Fruit fly (Drosophila melanogaster) whole organism, embryonic: ENCODE data around the gene CG13031.
A peak's percentile ranks its signal among the peaks of the same experiment; 100 is the strongest.

Experiments used
- Antp ChIP-seq: fragments of 200-800 bp; sonication (Bioruptor generic); optimal IDR thresholded peaks from 3 replicates; lab custom pipeline; 2016; ENCODE audit warnings: missing biosample characterization, missing genetic modification characterization
- Atf-2 ChIP-seq: fragments of 200-800 bp; sonication (Bioruptor generic); optimal IDR thresholded peaks from 2 replicates; lab custom pipeline; 2016; ENCODE audit warnings: missing biosample characterization, missing genetic modification characterization
- B-H1 ChIP-seq: fragments of 200-800 bp; sonication (Bioruptor generic); IDR thresholded peaks from 3 replicates; pipeline ENCODE4 v1.3.6; 2022; ENCODE audit warnings: missing biosample characterization, missing genetic modification characterization
- CG1024 ChIP-seq: fragments of 200-800 bp; sonication (Bioruptor generic); IDR thresholded peaks from 2 replicates; pipeline ENCODE4 v1.3.6; 2022; ENCODE audit warnings: missing biosample characterization, missing genetic modification characterization
- CG10267 ChIP-seq: fragments of 200-800 bp; sonication (Bioruptor generic); optimal IDR thresholded peaks from 2 replicates; lab custom pipeline; 2018; ENCODE audit warnings: missing biosample characterization, mild to moderate bottlenecking, missing genetic modification characterization, moderate library complexity
- CG10274 ChIP-seq: fragments of 200-800 bp; sonication (Bioruptor generic); optimal IDR thresholded peaks from 3 replicates; lab custom pipeline; 2017; ENCODE audit warnings: missing biosample characterization, mild to moderate bottlenecking, missing genetic modification characterization
- CG1233 ChIP-seq: fragments of 200-800 bp; sonication (Bioruptor generic); optimal IDR thresholded peaks from 4 replicates; lab custom pipeline; 2018; ENCODE audit warnings: missing biosample characterization, mild to moderate bottlenecking, missing genetic modification characterization
- CG12659 ChIP-seq: fragments of 200-800 bp; sonication (Bioruptor generic); optimal IDR thresholded peaks from 3 replicates; lab custom pipeline; 2017; ENCODE audit warnings: mild to moderate bottlenecking, missing biosample characterization, missing genetic modification reagents, missing genetic modification characterization
- CG15696 ChIP-seq: fragments of 200-800 bp; sonication (Bioruptor generic); optimal IDR thresholded peaks from 2 replicates; lab custom pipeline; 2019; ENCODE audit warnings: missing biosample characterization, mild to moderate bottlenecking, missing genetic modification characterization, moderate library complexity
- CG17186 ChIP-seq: fragments of 200-800 bp; sonication (Bioruptor generic); optimal IDR thresholded peaks from 3 replicates; lab custom pipeline; 2017; ENCODE audit warnings: missing biosample characterization, missing genetic modification reagents, missing genetic modification characterization
- CG1792 ChIP-seq: fragments of 200-800 bp; sonication (Bioruptor generic); optimal IDR thresholded peaks from 2 replicates; lab custom pipeline; 2016; ENCODE audit warnings: missing biosample characterization, missing genetic modification characterization
- CG18764 ChIP-seq: fragments of 200-800 bp; sonication (Bioruptor generic); optimal IDR thresholded peaks from 3 replicates; lab custom pipeline; 2016; ENCODE audit warnings: missing biosample characterization, missing genetic modification characterization
- CG2199 ChIP-seq: fragments of 200-800 bp; sonication (Bioruptor generic); IDR thresholded peaks from 3 replicates; pipeline ENCODE4 v1.3.6; 2022; ENCODE audit warnings: missing biosample characterization, missing genetic modification characterization
- CG2712 ChIP-seq: fragments of 200-800 bp; optimal IDR thresholded peaks from 3 replicates; lab custom pipeline; 2019; ENCODE audit warnings: missing biosample characterization, mild to moderate bottlenecking, missing genetic modification characterization, moderate library complexity
- CG2889 ChIP-seq: fragments of 200-800 bp; sonication (Bioruptor generic); IDR thresholded peaks from 3 replicates; pipeline ENCODE4 v1.3.6; 2022; ENCODE audit warnings: missing biosample characterization, missing genetic modification characterization
- CG31224 ChIP-seq: fragments of 200-800 bp; sonication (Bioruptor generic); IDR thresholded peaks from 2 replicates; pipeline ENCODE4 v1.3.6; 2022; ENCODE audit warnings: missing biosample characterization, missing genetic modification characterization
- CG31388 ChIP-seq: fragments of 200-800 bp; sonication (Bioruptor generic); optimal IDR thresholded peaks from 2 replicates; lab custom pipeline; 2016; ENCODE audit warnings: missing biosample characterization, missing genetic modification characterization
- CG4328 ChIP-seq: fragments of 200-800 bp; sonication (Bioruptor generic); optimal IDR thresholded peaks from 3 replicates; lab custom pipeline; 2017; ENCODE audit warnings: missing biosample characterization, missing genetic modification reagents, missing genetic modification characterization
- CG8290 ChIP-seq, 3 experiments: fragments of 200-800 bp; sonication (Bioruptor generic); optimal IDR thresholded peaks; 2 replicates each; lab custom pipeline; 2016 to 2019; ENCODE audit warnings: missing biosample characterization in 3 of 3, missing genetic modification characterization in 3 of 3, mild to moderate bottlenecking in 2 of 3, moderate library complexity in 1 of 3
- CG8388 ChIP-seq: fragments of 200-800 bp; sonication (Bioruptor generic); optimal IDR thresholded peaks from 2 replicates; lab custom pipeline; 2019; ENCODE audit warnings: missing biosample characterization, mild to moderate bottlenecking, missing genetic modification characterization, moderate library complexity
- CG9437 ChIP-seq: fragments of 200-800 bp; sonication (Bioruptor generic); optimal IDR thresholded peaks from 2 replicates; lab custom pipeline; 2018; ENCODE audit warnings: missing biosample characterization, mild to moderate bottlenecking, missing genetic modification characterization
- Doc2 ChIP-seq: fragments of 200-800 bp; sonication (Bioruptor generic); IDR thresholded peaks from 2 replicates; pipeline ENCODE4 v1.3.6; 2022; ENCODE audit warnings: missing biosample characterization, missing genetic modification characterization
- Eip74EF ChIP-seq, 2 experiments: fragments of 200-800 bp in 1 of 2; fragments of >200 bp in 1 of 2; sonication (Bioruptor generic) in 1 of 2; optimal IDR thresholded peaks; 2 replicates each; lab custom pipeline; 2017 to 2019; ENCODE audit warnings: missing biosample characterization in 2 of 2, missing genetic modification characterization in 2 of 2, mild to moderate bottlenecking in 1 of 2, moderate library complexity in 1 of 2
- H15 ChIP-seq: fragments of 200-800 bp; sonication (Bioruptor generic); IDR thresholded peaks from 3 replicates; pipeline ENCODE4 v1.3.6; 2022; ENCODE audit warnings: missing biosample characterization, missing genetic modification characterization
- Kr ChIP-seq: fragments of 200-800 bp; sonication (Bioruptor generic); optimal IDR thresholded peaks from 2 replicates; lab custom pipeline; 2017; ENCODE audit warnings: missing biosample characterization, mild to moderate bottlenecking, missing genetic modification characterization
- NfI ChIP-seq: fragments of 200-800 bp; sonication (Bioruptor generic); optimal IDR thresholded peaks from 3 replicates; lab custom pipeline; 2018; ENCODE audit warnings: missing biosample characterization, mild to moderate bottlenecking, missing genetic modification characterization, moderate library complexity
- Rfx ChIP-seq: fragments of 200-800 bp; sonication (Bioruptor generic); IDR thresholded peaks from 2 replicates; pipeline ENCODE4 v1.3.6; 2022; ENCODE audit warnings: missing biosample characterization, missing genetic modification characterization
- Sry-β ChIP-seq: fragments of 200-800 bp; sonication (Bioruptor generic); optimal IDR thresholded peaks from 2 replicates; lab custom pipeline; 2018; ENCODE audit warnings: missing biosample characterization, mild to moderate bottlenecking, missing genetic modification characterization, moderate library complexity
- Sry-δ ChIP-seq: fragments of 200-800 bp; sonication (Bioruptor generic); optimal IDR thresholded peaks from 2 replicates; lab custom pipeline; 2016; ENCODE audit warnings: missing biosample characterization, missing genetic modification characterization
- YL-1 ChIP-seq: fragments of 200-800 bp; sonication (Bioruptor generic); optimal IDR thresholded peaks from 3 replicates; lab custom pipeline; 2017; ENCODE audit warnings: missing biosample characterization, mild to moderate bottlenecking, missing genetic modification characterization
- abd-A ChIP-seq: fragments of 200-800 bp; sonication (Bioruptor generic); optimal IDR thresholded peaks from 3 replicates; lab custom pipeline; 2019; ENCODE audit warnings: missing biosample characterization, mild to moderate bottlenecking, missing genetic modification characterization, moderate library complexity
- ara ChIP-seq: fragments of 200-800 bp; sonication (Bioruptor generic); IDR thresholded peaks from 2 replicates; pipeline ENCODE4 v1.3.6; 2022; ENCODE audit warnings: missing biosample characterization, missing genetic modification characterization
- bab2 ChIP-seq: fragments of 200-800 bp; sonication (Bioruptor generic); optimal IDR thresholded peaks from 2 replicates; lab custom pipeline; 2016; ENCODE audit warnings: missing biosample characterization, missing genetic modification characterization
- bbx ChIP-seq: fragments of 200-800 bp; sonication (Bioruptor generic); IDR thresholded peaks from 2 replicates; pipeline ENCODE4 v1.3.6; 2022; ENCODE audit warnings: missing biosample characterization, missing genetic modification characterization; ENCODE audit not compliant: partially characterized antibody
- chm ChIP-seq: fragments of 200-800 bp; sonication (Bioruptor generic); IDR thresholded peaks from 2 replicates; pipeline ENCODE4 v1.3.6; 2022; ENCODE audit warnings: missing biosample characterization, missing genetic modification characterization
- da ChIP-seq: fragments of 200-800 bp; sonication (Bioruptor generic); optimal IDR thresholded peaks from 2 replicates; lab custom pipeline; 2016; ENCODE audit warnings: missing biosample characterization, missing genetic modification characterization
- eve ChIP-seq, 2 experiments: fragments of >200 bp; optimal IDR thresholded peaks; 2 replicates each; lab custom pipeline; 2017; ENCODE audit warnings: missing biosample characterization in 2 of 2, missing genetic modification characterization in 2 of 2
- fd3F ChIP-seq: fragments of 200-800 bp; sonication (Bioruptor generic); optimal IDR thresholded peaks from 2 replicates; lab custom pipeline; 2018; ENCODE audit warnings: missing biosample characterization, mild to moderate bottlenecking, missing genetic modification characterization, moderate library complexity
- fd64A ChIP-seq: fragments of 200-800 bp; sonication (Bioruptor generic); optimal IDR thresholded peaks from 3 replicates; lab custom pipeline; 2018; ENCODE audit warnings: missing biosample characterization, mild to moderate bottlenecking, missing genetic modification characterization
- gem ChIP-seq: fragments of 200-800 bp; sonication (Bioruptor generic); optimal IDR thresholded peaks from 2 replicates; lab custom pipeline; 2019; ENCODE audit warnings: missing biosample characterization, mild to moderate bottlenecking, missing genetic modification characterization, moderate library complexity
- hkb ChIP-seq, 2 experiments: fragments of 200-800 bp in 1 of 2; fragments of >200 bp in 1 of 2; sonication (Bioruptor generic) in 1 of 2; IDR thresholded peaks in 1 of 2; optimal IDR thresholded peaks in 1 of 2; 2 replicates each; pipeline versions ENCODE4 v1.3.6 to Lab custom; 2017 to 2022; ENCODE audit warnings: missing biosample characterization in 1 of 2, missing genetic modification characterization in 1 of 2
- ken ChIP-seq: fragments of 200-800 bp; sonication (Bioruptor generic); IDR thresholded peaks from 3 replicates; pipeline ENCODE4 v1.3.6; 2022; ENCODE audit warnings: missing biosample characterization, missing genetic modification characterization
- maf-S ChIP-seq: fragments of 200-800 bp; sonication (Bioruptor generic); optimal IDR thresholded peaks from 2 replicates; lab custom pipeline; 2016; ENCODE audit warnings: missing biosample characterization, missing genetic modification characterization
- mld ChIP-seq: fragments of 200-800 bp; sonication (Bioruptor generic); IDR thresholded peaks from 3 replicates; pipeline ENCODE4 v1.3.6; 2022; ENCODE audit warnings: missing biosample characterization, missing genetic modification characterization; ENCODE audit not compliant: partially characterized antibody
- sna ChIP-seq: fragments of 200-800 bp; sonication (Bioruptor generic); IDR thresholded peaks from 2 replicates; pipeline ENCODE4 v1.3.6; 2022; ENCODE audit warnings: missing biosample characterization, missing genetic modification characterization; ENCODE audit not compliant: partially characterized antibody
- tio ChIP-seq: fragments of 200-800 bp; sonication (Bioruptor generic); optimal IDR thresholded peaks from 2 replicates; lab custom pipeline; 2017; ENCODE audit warnings: missing biosample characterization, missing genetic modification characterization, inconsistent platforms
- ttk ChIP-seq: fragments of 200-800 bp; sonication (Bioruptor generic); IDR thresholded peaks from 2 replicates; pipeline ENCODE4 v2.1.2; 2022; ENCODE audit warnings: missing biosample characterization, missing genetic modification characterization
- vnd ChIP-seq: fragments of 200-800 bp; sonication (Bioruptor generic); IDR thresholded peaks from 3 replicates; pipeline ENCODE4 v1.3.6; 2022; ENCODE audit warnings: missing biosample characterization, missing genetic modification characterization; ENCODE audit not compliant: partially characterized antibody
- z ChIP-seq: fragments of 200-800 bp; sonication (Bioruptor generic); IDR thresholded peaks from 3 replicates; pipeline ENCODE4 v1.3.6; 2022; ENCODE audit warnings: missing biosample characterization, missing genetic modification characterization
- zfh1 ChIP-seq: fragments of 200-800 bp; sonication (Bioruptor generic); IDR thresholded peaks from 3 replicates; pipeline ENCODE4 v1.3.6; 2022; ENCODE audit warnings: missing biosample characterization, missing genetic modification characterization

Gene CG13031

dm6 chr3L:16769866-16770265 is 45.2 kb downstream of the CG13031 start (continued):
- TF ChIP-seq abd-A (peak; percentile 72), CG1024 (GFP tag; lab: Robert Waterston, UW) (no peak), YL-1 (GFP tag; lab: Kevin White, UChicago) (no peak), CG17186 (GFP tag; lab: Kevin White, UChicago) (no peak), da (GFP tag; lab: Kevin White, UChicago) (peak; percentile 12), fd3F (no peak), Kr (peak; percentile 75), CG1233 (GFP tag; lab: Kevin White, UChicago) (peak; percentile 50), maf-S (no peak), Rfx (GFP tag; lab: Robert Waterston, UW) (peak; percentile 46), CG2199 (GFP tag; lab: Robert Waterston, UW) (peak; percentile 94), CG2712 (tag; lab: Kevin White, UChicago) (peak; percentile 7), ken (GFP tag; lab: Robert Waterston, UW) (no peak), bab2 (GFP tag; lab: Kevin White, UChicago) (no peak), chm (GFP tag; lab: Robert Waterston, UW) (peak; percentile 49; the same call in 1 of the 2 replicates), ttk (no peak), tio (GFP tag; lab: Kevin White, UChicago) (no peak), CG31224 (GFP tag; lab: Robert Waterston, UW) (no peak), CG10267 (tag; lab: Kevin White, UChicago) (peak; percentile 8), vnd (no peak), CG9437 (GFP tag; lab: Kevin White, UChicago) (peak; percentile 15), mld (GFP tag; lab: Robert Waterston, UW) (no peak), CG18764 (no peak), NfI (GFP tag; lab: Kevin White, UChicago) (peak; percentile 31), hkb (optimal IDR thresholded peaks at IDR 0.05; lab: Kevin White, UChicago) (no peak), hkb (GFP tag; IDR thresholded peaks at IDR 0.05; lab: Robert Waterston, UW) (peak; percentile 29; the same call in 1 of the 2 replicates), CG8290 (GFP tag; optimal IDR thresholded peaks at IDR 0.05; lab: Kevin White, UChicago) (no peak), CG8290 (tag; optimal IDR thresholded peaks at IDR 0.05; lab: Kevin White, UChicago) (no peak), gem (tag; lab: Kevin White, UChicago) (no peak), CG4328 (GFP tag; lab: Kevin White, UChicago) (no peak), Antp (GFP tag; lab: Kevin White, UChicago) (no peak), Doc2 (no peak), B-H1 (GFP tag; lab: Robert Waterston, UW) (no peak), Atf-2 (GFP tag; lab: Kevin White, UChicago) (no peak), H15 (GFP tag; lab: Robert Waterston, UW) (no peak), bbx (no peak), zfh1 (GFP tag; lab: Robert Waterston, UW) (0 out of 3 replicates have a peak, but pooled peaks have one; percentile 30), CG8388 (no peak), Eip74EF (GFP tag; optimal IDR thresholded peaks at IDR 0.05; lab: Kevin White, UChicago) (no peak), Sry-δ (GFP tag; lab: Kevin White, UChicago) (no peak), Sry-β (GFP tag; lab: Kevin White, UChicago) (no peak), CG12659 (GFP tag; lab: Kevin White, UChicago) (no peak), CG10274 (no peak), eve (GFP tag; optimal IDR thresholded peaks at IDR 0.05; lab: Kevin White, UChicago) (no peak), sna (GFP tag; lab: Robert Waterston, UW) (no peak), CG31388 (GFP tag; lab: Kevin White, UChicago) (no peak), fd64A (peak; percentile 68), CG15696 (tag; lab: Kevin White, UChicago) (no peak), CG2889 (GFP tag; lab: Robert Waterston, UW) (no peak), CG1792 (GFP tag; lab: Kevin White, UChicago) (no peak), ara (GFP tag; lab: Robert Waterston, UW) (peak; percentile 35; the same call in 1 of the 2 replicates), z (no peak)
